ENCODE assay signal across 4 worm cellular contexts in the genomic region with DNA sequence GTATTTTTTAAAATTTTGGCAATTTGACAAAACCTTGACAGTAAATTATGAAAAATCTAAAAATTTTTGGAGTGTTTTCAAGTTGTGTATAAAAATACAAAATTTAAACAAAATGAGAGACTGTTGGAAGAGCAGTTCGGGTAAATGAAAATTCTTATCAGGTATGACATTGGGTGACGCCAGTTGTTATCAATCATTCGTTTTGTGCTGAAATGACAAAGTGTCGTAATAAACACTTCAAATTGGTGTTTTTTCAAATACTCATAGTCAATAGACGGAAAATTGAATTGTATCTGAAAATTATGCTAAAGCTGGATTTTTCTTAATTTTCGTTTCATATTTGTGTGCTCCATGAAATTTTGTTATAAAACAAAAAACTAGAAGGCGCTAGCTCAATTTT.
TF ChIP-seq lines count a peak whose summit lies in the region.

No protein-coding gene starts in this region.

TF ChIP-seq in whole organism, L1 larva, 84 proteins besides CTCF, POLR2A, EP300 and RAD21:
- TF ChIP-seq elt-2 (tag; optimal IDR thresholded peaks at IDR 0.05; lab: Kevin White, UChicago) (peak; percentile 39), nhr-71 (tag; optimal IDR thresholded peaks at IDR 0.05; lab: Kevin White, UChicago) (no peak)
TF ChIP-seq in whole organism, L1 larva: peak in this region for 1.

TF ChIP-seq in whole organism, L2 larva, 48 proteins besides CTCF, POLR2A, EP300 and RAD21:
- TF ChIP-seq lin-11 (tag; optimal IDR thresholded peaks at IDR 0.05; lab: Kevin White, UChicago) = no peak
- peak; percentile 76 for TF ChIP-seq fos-1 (tag; optimal IDR thresholded peaks at IDR 0.05; lab: Kevin White, UChicago)
- no peak for TF ChIP-seq ztf-1 (GFP tag; conservative IDR thresholded peaks at IDR 0.05; lab: Robert Waterston, UW)
- no peak for TF ChIP-seq snpc-4 (tag; optimal IDR thresholded peaks at IDR 0.05; lab: Kevin White, UChicago)

TF ChIP-seq in whole organism, L3 larva, 47 proteins besides CTCF, POLR2A, EP300 and RAD21:
- TF ChIP-seq elt-2 (tag; optimal IDR thresholded peaks at IDR 0.05; lab: Kevin White, UChicago) (peak; percentile 55), jun-1 (tag; optimal IDR thresholded peaks at IDR 0.05; lab: Kevin White, UChicago) (no peak)

TF ChIP-seq in whole organism, L4 larva, 104 proteins besides CTCF, POLR2A, EP300 and RAD21:
- TF ChIP-seq pqm-1 (tag; optimal IDR thresholded peaks at IDR 0.05; lab: Kevin White, UChicago) (peak; percentile 64), mdl-1 (tag; optimal IDR thresholded peaks at IDR 0.05; lab: Kevin White, UChicago) (no peak), php-3 (GFP tag; IDR thresholded peaks at IDR 0.05; lab: Robert Waterston, UW) (0 out of 2 replicates have a peak, but pooled peaks have one; percentile 29), F37D6.2 (tag; optimal IDR thresholded peaks at IDR 0.05; lab: Kevin White, UChicago) (no peak), ctbp-1 (GFP tag; IDR thresholded peaks at IDR 0.05; lab: Robert Waterston, UW) (no peak), hlh-30 (tag; optimal IDR thresholded peaks at IDR 0.05; lab: Kevin White, UChicago; ENCODE audit: insufficient read depth) (no peak), attf-4 (tag; optimal IDR thresholded peaks at IDR 0.05; lab: Kevin White, UChicago) (no peak), mdt-29 (GFP tag; IDR thresholded peaks at IDR 0.05; lab: Robert Waterston, UW) (no peak), dmd-6 (GFP tag; IDR thresholded peaks at IDR 0.05; lab: Robert Waterston, UW) (peak; percentile 22; the same call in 1 of the 2 replicates), F49E8.2 (tag; optimal IDR thresholded peaks at IDR 0.05; lab: Kevin White, UChicago; ENCODE audit: borderline replicate concordance) (no peak), madf-9 (GFP tag; conservative IDR thresholded peaks at IDR 0.05; lab: Robert Waterston, UW) (no peak), unc-62 (GFP tag; optimal IDR thresholded peaks at IDR 0.05 in 1 of 2; lab: Kevin White, UChicago) (no peak), unc-62 (tag; optimal IDR thresholded peaks at IDR 0.05; lab: Kevin White, UChicago) (no peak), lsy-2 (tag; optimal IDR thresholded peaks at IDR 0.05; lab: Kevin White, UChicago) (no peak)
